Worm (Caenorhabditis elegans) whole organism, L4 larva: ENCODE data around the gene eelo-2.

Source experiments
- ZK337.2 ChIP-seq: fragments of 200-800 bp; sonication (Bioruptor generic); IDR thresholded peaks from 2 replicates; pipeline ENCODE4 v1.3.6; 2022; ENCODE audit warnings: missing genetic modification reagents, missing genetic modification characterization, missing compliant biosample characterization
- ama-1 ChIP-seq: fragments of 150-350 bp; optimal IDR thresholded peaks from 2 replicates; lab custom pipeline; 2014; ENCODE audit warnings: inconsistent platforms, mixed read lengths
- ceh-44 ChIP-seq: fragments of 200-800 bp; sonication (Bioruptor generic); IDR thresholded peaks from 2 replicates; pipeline ENCODE4 v1.3.6; 2022; ENCODE audit warnings: missing genetic modification reagents, missing genetic modification characterization, missing compliant biosample characterization
- fkh-10 ChIP-seq: fragments of 150-350 bp; optimal IDR thresholded peaks from 2 replicates; lab custom pipeline; 2014; ENCODE audit warnings: missing biosample characterization, missing genetic modification reagents, missing genetic modification characterization
- fos-1 ChIP-seq: fragments of 150-350 bp; optimal IDR thresholded peaks from 2 replicates; lab custom pipeline; 2014; ENCODE audit warnings: missing biosample characterization, missing genetic modification characterization
- lin-13 ChIP-seq: fragments of 150-350 bp; optimal IDR thresholded peaks from 2 replicates; lab custom pipeline; 2014; ENCODE audit warnings: missing biosample characterization, missing genetic modification reagents, missing genetic modification characterization
- lir-3 ChIP-seq: sonication (generic microtip); optimal IDR thresholded peaks from 2 replicates; lab custom pipeline; 2016; ENCODE audit warnings: mild to moderate bottlenecking, missing genetic modification characterization, missing compliant biosample characterization
- nhr-11 ChIP-seq: fragments of 150-350 bp; optimal IDR thresholded peaks from 2 replicates; lab custom pipeline; 2014; ENCODE audit warnings: missing biosample characterization, missing genetic modification characterization
- unc-130 ChIP-seq: sonication (generic microtip); optimal IDR thresholded peaks from 2 replicates; lab custom pipeline; 2016; ENCODE audit warnings: missing genetic modification reagents, missing genetic modification characterization, missing compliant biosample characterization
- unc-39 ChIP-seq: sonication (generic microtip); optimal IDR thresholded peaks from 2 replicates; lab custom pipeline; 2017; ENCODE audit warnings: missing biosample characterization, missing genetic modification characterization
- ztf-7 ChIP-seq: fragments of 150-350 bp; optimal IDR thresholded peaks from 2 replicates; lab custom pipeline; 2014; ENCODE audit warnings: missing biosample characterization, missing genetic modification characterization

DNA sequence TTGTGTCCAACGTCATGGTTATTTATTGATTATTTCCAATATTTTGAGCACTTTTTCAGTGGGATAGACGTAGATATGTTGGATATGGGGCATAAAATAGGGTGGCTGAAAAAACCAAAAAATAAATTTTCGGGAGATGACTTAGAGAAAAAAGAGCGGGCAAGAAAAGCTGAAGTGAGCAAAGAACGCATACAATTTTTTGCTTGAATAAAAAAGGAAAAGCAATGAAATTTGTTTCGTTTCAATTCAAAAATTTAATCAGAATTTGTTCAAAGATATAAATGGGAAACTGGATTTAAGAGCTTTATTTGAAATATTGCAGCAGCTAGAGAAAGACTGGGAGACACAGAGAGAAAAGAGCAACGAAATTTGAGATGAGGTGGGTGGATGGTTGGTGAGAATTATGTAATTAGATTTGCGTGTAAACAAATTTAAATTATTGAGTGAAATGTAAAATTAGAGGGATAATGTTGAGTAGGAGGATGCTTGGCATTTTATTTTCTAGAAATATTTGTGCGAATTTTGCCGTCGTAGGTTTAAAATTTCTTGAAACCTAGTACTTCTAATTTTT is 41.8 kb downstream of the eelo-2 start, which contains the start of the genes T28F3.11 and slc-17.4:
- TF ChIP-seq ZK337.2 (GFP tag; lab: Robert Waterston, UW) (no peak), lin-13 (GFP tag; lab: Kevin White, UChicago) (no peak), ama-1 (no peak), unc-130 (no peak), unc-39 (tag; lab: Kevin White, UChicago) (no peak), ztf-7 (tag; lab: Kevin White, UChicago) (no peak), fkh-10 (GFP tag; lab: Kevin White, UChicago) (no peak), fos-1 (tag; lab: Kevin White, UChicago) (no peak), ceh-44 (GFP tag; lab: Robert Waterston, UW) (no peak), lir-3 (tag; lab: Kevin White, UChicago) (no peak), nhr-11 (tag; lab: Kevin White, UChicago) (no peak)
